Fruit fly (Drosophila melanogaster): ENCODE results near the gene eya.

dm6 chr2L:6531985-6532699 lies 14.6 kb downstream of the eya start:
- TF ChIP-seq Myc (optimal IDR thresholded peaks at IDR 0.05) (no peak), psq (optimal IDR thresholded peaks at IDR 0.05) (no peak), h (optimal IDR thresholded peaks at IDR 0.05) (no peak)
